Fruit fly (Drosophila melanogaster) whole organism, embryonic: ENCODE results near the gene Mgat4a.

Experiments
- Aef1 ChIP-seq: fragments of 200-800 bp; sonication (Bioruptor generic); IDR thresholded peaks from 3 replicates; pipeline ENCODE4 v1.3.6; 2022; ENCODE audit warnings: missing biosample characterization, missing genetic modification characterization
- Atf-2 ChIP-seq: fragments of 200-800 bp; sonication (Bioruptor generic); optimal IDR thresholded peaks from 2 replicates; lab custom pipeline; 2016; ENCODE audit warnings: missing biosample characterization, missing genetic modification characterization
- Atf6 ChIP-seq: fragments of 200-800 bp; sonication (Bioruptor generic); IDR thresholded peaks from 2 replicates; pipeline ENCODE4 v1.3.6; 2022; ENCODE audit warnings: missing biosample characterization, missing genetic modification characterization
- BEAF-32 ChIP-seq: fragments of 200-800 bp; sonication (Bioruptor generic); optimal IDR thresholded peaks from 3 replicates; lab custom pipeline; 2017; ENCODE audit warnings: missing biosample characterization, missing genetic modification characterization, mild to moderate bottlenecking, moderate library complexity, missing genetic modification reagents
- Bteb2 ChIP-seq: fragments of 200-800 bp; sonication (Bioruptor generic); optimal IDR thresholded peaks from 2 replicates; lab custom pipeline; 2016; ENCODE audit warnings: missing biosample characterization, missing genetic modification characterization
- CG10267 ChIP-seq: fragments of 200-800 bp; sonication (Bioruptor generic); optimal IDR thresholded peaks from 2 replicates; lab custom pipeline; 2018; ENCODE audit warnings: missing biosample characterization, mild to moderate bottlenecking, missing genetic modification characterization, moderate library complexity
- CG10321 ChIP-seq: fragments of 200-800 bp; sonication (Bioruptor generic); IDR thresholded peaks from 2 replicates; pipeline ENCODE4 v1.3.6; 2022; ENCODE audit warnings: missing biosample characterization, missing genetic modification characterization
- CG12219 ChIP-seq: fragments of 200-800 bp; sonication (Bioruptor generic); optimal IDR thresholded peaks from 3 replicates; lab custom pipeline; 2018; ENCODE audit warnings: missing biosample characterization, mild to moderate bottlenecking, missing genetic modification characterization
- CG12299 ChIP-seq: fragments of 200-800 bp; sonication (Bioruptor generic); optimal IDR thresholded peaks from 2 replicates; lab custom pipeline; 2018; ENCODE audit warnings: missing biosample characterization, mild to moderate bottlenecking, missing genetic modification characterization
- CG13424 ChIP-seq: fragments of 200-800 bp; sonication (Bioruptor generic); optimal IDR thresholded peaks from 2 replicates; lab custom pipeline; 2019; ENCODE audit warnings: missing biosample characterization, mild to moderate bottlenecking, missing genetic modification characterization, moderate library complexity
- CG1602 ChIP-seq: fragments of 200-800 bp; sonication (Bioruptor generic); optimal IDR thresholded peaks from 3 replicates; lab custom pipeline; 2016; ENCODE audit warnings: missing biosample characterization, missing genetic modification characterization
- CG16863 ChIP-seq: fragments of 200-800 bp; sonication (Bioruptor generic); optimal IDR thresholded peaks from 3 replicates; lab custom pipeline; 2016; ENCODE audit warnings: missing biosample characterization, missing genetic modification characterization
- CG17328 ChIP-seq: fragments of 200-800 bp; sonication (Bioruptor generic); IDR thresholded peaks from 2 replicates; pipeline ENCODE4 v1.3.6; 2022; ENCODE audit warnings: missing biosample characterization, missing genetic modification characterization
- CG17385 ChIP-seq: fragments of 200-800 bp; sonication (Bioruptor generic); optimal IDR thresholded peaks from 3 replicates; lab custom pipeline; 2018; ENCODE audit warnings: missing biosample characterization, mild to moderate bottlenecking, missing genetic modification characterization
- CG17802 ChIP-seq: fragments of 200-800 bp; sonication (Bioruptor generic); optimal IDR thresholded peaks from 2 replicates; lab custom pipeline; 2018; ENCODE audit warnings: missing biosample characterization, mild to moderate bottlenecking, missing genetic modification characterization, moderate library complexity
- CG17829 ChIP-seq: fragments of 200-800 bp; optimal IDR thresholded peaks from 2 replicates; lab custom pipeline; 2019; ENCODE audit warnings: missing biosample characterization, mild to moderate bottlenecking, missing genetic modification characterization, moderate library complexity
- CG18764 ChIP-seq: fragments of 200-800 bp; sonication (Bioruptor generic); optimal IDR thresholded peaks from 3 replicates; lab custom pipeline; 2016; ENCODE audit warnings: missing biosample characterization, missing genetic modification characterization
- CG31365 ChIP-seq: fragments of 200-800 bp; sonication (Bioruptor generic); optimal IDR thresholded peaks from 2 replicates; lab custom pipeline; 2018; ENCODE audit warnings: missing biosample characterization, mild to moderate bottlenecking, missing genetic modification characterization
- CG3407 ChIP-seq: fragments of 200-800 bp; sonication (Bioruptor generic); optimal IDR thresholded peaks from 2 replicates; lab custom pipeline; 2018; ENCODE audit warnings: missing biosample characterization, mild to moderate bottlenecking, missing genetic modification characterization
- CG6765 ChIP-seq: fragments of 200-800 bp; sonication (Bioruptor generic); optimal IDR thresholded peaks from 3 replicates; lab custom pipeline; 2017; ENCODE audit warnings: missing biosample characterization, mild to moderate bottlenecking, missing genetic modification characterization
- CG7357 ChIP-seq: fragments of 200-800 bp; sonication (Bioruptor generic); IDR thresholded peaks from 3 replicates; pipeline ENCODE4 v1.3.6; 2022; ENCODE audit warnings: missing biosample characterization, missing genetic modification characterization
- CG9727 ChIP-seq: fragments of 200-800 bp; sonication (Bioruptor generic); optimal IDR thresholded peaks from 3 replicates; lab custom pipeline; 2017; ENCODE audit warnings: missing biosample characterization, mild to moderate bottlenecking, missing genetic modification characterization
- Chrac-16 ChIP-seq: fragments of 200-800 bp; sonication (Bioruptor generic); optimal IDR thresholded peaks from 3 replicates; lab custom pipeline; 2016; ENCODE audit warnings: missing biosample characterization, missing genetic modification characterization
- CkIIα-i1 ChIP-seq: fragments of 200-800 bp; sonication (Bioruptor generic); IDR thresholded peaks from 2 replicates; pipeline ENCODE4 v1.3.6; 2022; ENCODE audit warnings: missing biosample characterization, missing genetic modification characterization
- Drgx ChIP-seq: fragments of 200-800 bp; sonication (Bioruptor generic); IDR thresholded peaks from 2 replicates; pipeline ENCODE4 v1.3.6; 2022; ENCODE audit warnings: missing biosample characterization, missing genetic modification characterization
- HLH54F ChIP-seq: fragments of 200-800 bp; sonication (Bioruptor generic); optimal IDR thresholded peaks from 3 replicates; lab custom pipeline; 2016; ENCODE audit warnings: missing biosample characterization, missing genetic modification characterization
- Hey ChIP-seq: fragments of 200-800 bp; sonication (Bioruptor generic); optimal IDR thresholded peaks from 3 replicates; lab custom pipeline; 2018; ENCODE audit warnings: missing biosample characterization, mild to moderate bottlenecking, missing genetic modification characterization
- Hsf ChIP-seq: fragments of 200-800 bp; sonication (Bioruptor generic); optimal IDR thresholded peaks from 3 replicates; lab custom pipeline; 2016; ENCODE audit warnings: missing biosample characterization, missing genetic modification characterization
- Mrtf ChIP-seq: fragments of 200-800 bp; sonication (Bioruptor generic); IDR thresholded peaks from 3 replicates; pipeline ENCODE4 v1.3.6; 2022; ENCODE audit warnings: missing biosample characterization, missing genetic modification characterization
- NC2β ChIP-seq: fragments of 200-800 bp; sonication (Bioruptor generic); optimal IDR thresholded peaks from 2 replicates; lab custom pipeline; 2016; ENCODE audit warnings: missing biosample characterization, missing genetic modification characterization
- Nf-YA ChIP-seq: fragments of 200-800 bp; sonication (Bioruptor generic); IDR thresholded peaks from 2 replicates; pipeline ENCODE4 v1.3.6; 2022; ENCODE audit warnings: missing biosample characterization, missing genetic modification characterization
- Side ChIP-seq: fragments of 200-800 bp; sonication (Bioruptor generic); optimal IDR thresholded peaks from 2 replicates; lab custom pipeline; 2016; ENCODE audit warnings: missing biosample characterization, missing genetic modification characterization
- Tbp ChIP-seq: fragments of >200 bp; optimal IDR thresholded peaks from 2 replicates; lab custom pipeline; 2018; ENCODE audit warnings: missing biosample characterization, missing genetic modification characterization
- Xrp1 ChIP-seq: fragments of 200-800 bp; sonication (Bioruptor generic); IDR thresholded peaks from 2 replicates; pipeline ENCODE4 v1.3.6; 2022; ENCODE audit warnings: missing biosample characterization, missing genetic modification characterization
- al ChIP-seq: fragments of 200-800 bp; sonication (Bioruptor generic); IDR thresholded peaks from 2 replicates; pipeline ENCODE4 v1.3.6; 2022; ENCODE audit warnings: missing biosample characterization, missing genetic modification characterization
- bab2 ChIP-seq: fragments of 200-800 bp; sonication (Bioruptor generic); optimal IDR thresholded peaks from 2 replicates; lab custom pipeline; 2016; ENCODE audit warnings: missing biosample characterization, missing genetic modification characterization
- cad ChIP-seq: fragments of >200 bp; optimal IDR thresholded peaks from 2 replicates; lab custom pipeline; 2017; ENCODE audit warnings: missing biosample characterization, missing genetic modification characterization
- cas ChIP-seq: fragments of 200-800 bp; sonication (Bioruptor generic); IDR thresholded peaks from 2 replicates; pipeline ENCODE4 v1.3.6; 2022; ENCODE audit warnings: missing biosample characterization, missing genetic modification characterization
- dimm ChIP-seq: fragments of 200-800 bp; sonication (Bioruptor generic); IDR thresholded peaks from 2 replicates; pipeline ENCODE4 v1.3.6; 2022; ENCODE audit warnings: missing biosample characterization, missing genetic modification characterization
- fd96Cb ChIP-seq: fragments of 200-800 bp; sonication (Bioruptor generic); optimal IDR thresholded peaks from 2 replicates; lab custom pipeline; 2018; ENCODE audit warnings: missing biosample characterization, mild to moderate bottlenecking, missing genetic modification characterization, moderate library complexity
- fu2 ChIP-seq: fragments of 200-800 bp; sonication (Bioruptor generic); optimal IDR thresholded peaks from 2 replicates; lab custom pipeline; 2016; ENCODE audit warnings: missing biosample characterization, missing genetic modification characterization
- gcm2 ChIP-seq: fragments of 200-800 bp; sonication (Bioruptor generic); optimal IDR thresholded peaks from 2 replicates; lab custom pipeline; 2016; ENCODE audit warnings: missing biosample characterization, missing genetic modification characterization
- hth ChIP-seq: fragments of >200 bp; optimal IDR thresholded peaks from 2 replicates; lab custom pipeline; 2017; ENCODE audit warnings: inconsistent platforms
- nom ChIP-seq: fragments of 200-800 bp; sonication (Bioruptor generic); optimal IDR thresholded peaks from 2 replicates; lab custom pipeline; 2017; ENCODE audit warnings: missing biosample characterization, missing genetic modification characterization, mild to moderate bottlenecking, moderate library complexity, missing genetic modification reagents
- pzg ChIP-seq: fragments of 200-800 bp; sonication (Bioruptor generic); optimal IDR thresholded peaks from 3 replicates; lab custom pipeline; 2018; ENCODE audit warnings: missing biosample characterization, mild to moderate bottlenecking, missing genetic modification characterization, moderate library complexity
- sc ChIP-seq, 3 experiments: fragments of >200 bp in 2 of 3; fragments of 200-800 bp in 1 of 3; sonication (Bioruptor generic) in 1 of 3; optimal IDR thresholded peaks; 2 replicates in 2 of 3; 3 replicates in 1 of 3; lab custom pipeline; 2017; ENCODE audit warnings: mild to moderate bottlenecking in 1 of 3, missing biosample characterization in 1 of 3, missing genetic modification characterization in 1 of 3, missing genetic modification reagents in 1 of 3
- tll ChIP-seq, 2 experiments: fragments of 200-800 bp in 1 of 2; fragments of >200 bp in 1 of 2; sonication (Bioruptor generic) in 1 of 2; optimal IDR thresholded peaks; 2 replicates each; lab custom pipeline; 2017 to 2019; ENCODE audit warnings: missing biosample characterization in 2 of 2, missing genetic modification characterization in 2 of 2, mild to moderate bottlenecking in 1 of 2, moderate library complexity in 1 of 2
- vvl ChIP-seq: fragments of 200-800 bp; sonication (Bioruptor generic); IDR thresholded peaks from 2 replicates; pipeline ENCODE4 v1.3.6; 2022; ENCODE audit warnings: missing biosample characterization, missing genetic modification characterization
- yki ChIP-seq: fragments of >200 bp; optimal IDR thresholded peaks from 3 replicates; lab custom pipeline; 2018
- zfh2 ChIP-seq: fragments of 200-800 bp; sonication (Bioruptor generic); optimal IDR thresholded peaks from 2 replicates; lab custom pipeline; 2016; ENCODE audit warnings: missing biosample characterization, missing genetic modification characterization

Gene Mgat4a

dm6 chr3L:14755951-14756723 is 5.7 kb upstream of the Mgat4a start (continued):
- TF ChIP-seq vvl (GFP tag; lab: Robert Waterston, UW) (peak; percentile 70), Drgx (peak; percentile 84), gcm2 (GFP tag; lab: Kevin White, UChicago) (peak; percentile 23), HLH54F (GFP tag; lab: Kevin White, UChicago) (peak; percentile 87), CG10321 (GFP tag; lab: Robert Waterston, UW) (peak; percentile 97), CG17802 (tag; lab: Kevin White, UChicago) (no peak), bab2 (GFP tag; lab: Kevin White, UChicago) (peak; percentile 83), Hsf (peak; percentile 89), Atf6 (peak; percentile 81), CG12299 (tag; lab: Kevin White, UChicago) (peak; percentile 57), Hey (tag; lab: Kevin White, UChicago) (no peak), Atf-2 (GFP tag; lab: Kevin White, UChicago) (peak; percentile 69), CG18764 (peak; percentile 17), Side (GFP tag; lab: Kevin White, UChicago) (peak; percentile 67), fu2 (GFP tag; lab: Kevin White, UChicago) (peak; percentile 86), pzg (GFP tag; lab: Kevin White, UChicago) (no peak), yki (lab: Kevin White, UChicago) (peak; percentile 73), Chrac-16 (GFP tag; lab: Kevin White, UChicago) (peak; percentile 78), Bteb2 (peak; percentile 85), CG1602 (GFP tag; lab: Kevin White, UChicago) (peak; percentile 81), Aef1 (GFP tag; lab: Robert Waterston, UW) (peak; percentile 83), CG17385 (GFP tag; lab: Kevin White, UChicago) (peak; percentile 81), zfh2 (GFP tag; lab: Kevin White, UChicago) (peak; percentile 82), CG3407 (GFP tag; lab: Kevin White, UChicago) (peak; percentile 69), CG31365 (tag; lab: Kevin White, UChicago) (peak; percentile 12), hth (no peak), NC2β (GFP tag; lab: Kevin White, UChicago) (peak; percentile 56), CG10267 (tag; lab: Kevin White, UChicago) (peak; percentile 71), dimm (GFP tag; lab: Robert Waterston, UW) (peak; percentile 9; the same call in 1 of the 2 replicates), fd96Cb (tag; lab: Kevin White, UChicago) (peak; percentile 88), CG12219 (peak; percentile 80), Mrtf (GFP tag; lab: Robert Waterston, UW) (no peak; the same call in 2 of the 3 replicates), CG16863 (peak; percentile 62), cas (GFP tag; lab: Robert Waterston, UW) (0 out of 2 replicates have a peak, but pooled peaks have one; percentile 31), CG13424 (peak; percentile 93), BEAF-32 (GFP tag; lab: Kevin White, UChicago) (no peak), CG6765 (GFP tag; lab: Kevin White, UChicago) (peak; percentile 87), cad (GFP tag; lab: Kevin White, UChicago) (no peak), CG7357 (peak; percentile 81), CG17328 (peak; percentile 69; the same call in 1 of the 2 replicates), Xrp1 (GFP tag; lab: Robert Waterston, UW) (peak; percentile 72), tll (GFP tag; optimal IDR thresholded peaks at IDR 0.05; lab: Kevin White, UChicago) (no peak), nom (GFP tag; lab: Kevin White, UChicago) (peak; percentile 96), CkIIα-i1 (GFP tag; lab: Robert Waterston, UW) (no peak), CG9727 (GFP tag; lab: Kevin White, UChicago) (peak; percentile 93), CG17829 (tag; lab: Kevin White, UChicago) (peak; percentile 81), sc (optimal IDR thresholded peaks at IDR 0.05; lab: Kevin White, UChicago) (no peak), sc (GFP tag; optimal IDR thresholded peaks at IDR 0.05; lab: Kevin White, UChicago) (peak; percentile 43), al (GFP tag; lab: Robert Waterston, UW) (peak; percentile 79), Nf-YA (GFP tag; lab: Robert Waterston, UW) (peak; percentile 64; the same call in 1 of the 2 replicates), Tbp (GFP tag; lab: Kevin White, UChicago) (no peak)
